Worm (Caenorhabditis elegans) whole organism, L4/young adult: ENCODE data around the gene taf-11.3.

ENCODE experiments used
- dao-5 ChIP-seq: sonication (generic microtip); optimal IDR thresholded peaks from 2 replicates; lab custom pipeline; 2016; ENCODE audit warnings: missing genotype, missing genetic modification characterization, moderate library complexity, missing compliant biosample characterization
- him-1 ChIP-seq: sonication (generic microtip); optimal IDR thresholded peaks from 2 replicates; lab custom pipeline; 2016; ENCODE audit warnings: missing genotype, missing genetic modification reagents, missing genetic modification characterization, missing compliant biosample characterization

DNA sequence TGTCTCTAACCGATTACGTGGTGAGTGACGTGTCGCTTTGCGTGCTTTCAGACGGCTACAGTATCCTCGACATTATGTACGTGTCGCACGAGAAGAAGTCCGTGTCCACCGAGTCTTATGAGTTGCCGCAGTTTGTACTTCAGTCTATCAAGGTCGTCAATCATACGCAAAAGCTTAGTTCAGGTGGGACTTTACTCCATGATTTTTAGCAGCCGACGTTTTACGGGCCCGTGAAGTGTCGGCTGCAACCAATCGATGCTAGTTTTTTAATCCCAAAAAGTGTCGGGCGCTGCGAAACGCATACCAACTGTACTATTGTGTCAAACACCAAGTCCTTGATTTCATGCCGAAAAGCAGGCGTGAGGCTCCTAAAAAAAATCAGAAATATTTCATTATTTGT lies 19.8 kb upstream of the taf-11.3 start:
- TF ChIP-seq him-1 (no peak), dao-5 (tag; lab: Kevin White, UChicago) (no peak)
